Fruit fly (Drosophila melanogaster) whole organism, embryonic: ENCODE data around the gene CG2691.

Experiments used
- BEAF-32 ChIP-seq: fragments of 200-800 bp; sonication (Bioruptor generic); optimal IDR thresholded peaks from 3 replicates; lab custom pipeline; 2017; ENCODE audit warnings: missing biosample characterization, missing genetic modification characterization, mild to moderate bottlenecking, moderate library complexity, missing genetic modification reagents
- Bdp1 ChIP-seq: fragments of 200-800 bp; sonication (Bioruptor generic); optimal IDR thresholded peaks from 3 replicates; lab custom pipeline; 2016; ENCODE audit warnings: missing biosample characterization, missing genetic modification characterization
- Bteb2 ChIP-seq: fragments of 200-800 bp; sonication (Bioruptor generic); optimal IDR thresholded peaks from 2 replicates; lab custom pipeline; 2016; ENCODE audit warnings: missing biosample characterization, missing genetic modification characterization
- CG12071 ChIP-seq: fragments of 200-800 bp; sonication (Bioruptor generic); optimal IDR thresholded peaks from 3 replicates; lab custom pipeline; 2018; ENCODE audit warnings: missing biosample characterization, mild to moderate bottlenecking, missing genetic modification characterization
- CG12236 ChIP-seq: fragments of 200-800 bp; sonication (Bioruptor generic); optimal IDR thresholded peaks from 2 replicates; lab custom pipeline; 2016; ENCODE audit warnings: missing biosample characterization, missing genetic modification characterization
- CG15073 ChIP-seq: fragments of 200-800 bp; sonication (Bioruptor generic); optimal IDR thresholded peaks from 2 replicates; lab custom pipeline; 2016; ENCODE audit warnings: missing biosample characterization, missing genetic modification characterization
- CG43689 ChIP-seq: fragments of 200-800 bp; sonication (Bioruptor generic); IDR thresholded peaks from 2 replicates; pipeline ENCODE4 v1.3.6; 2022; ENCODE audit warnings: missing biosample characterization, missing genetic modification characterization
- CG4617 ChIP-seq: fragments of 200-800 bp; sonication (Bioruptor generic); optimal IDR thresholded peaks from 3 replicates; lab custom pipeline; 2016; ENCODE audit warnings: missing biosample characterization, missing genetic modification characterization, borderline replicate concordance
- CG5953 ChIP-seq: fragments of 200-800 bp; sonication (Bioruptor generic); IDR thresholded peaks from 2 replicates; pipeline ENCODE4 v1.3.6; 2022; ENCODE audit warnings: missing biosample characterization, missing genetic modification characterization
- CG6272 ChIP-seq: fragments of 200-800 bp; sonication (Bioruptor generic); IDR thresholded peaks from 2 replicates; pipeline ENCODE4 v1.3.6; 2022; ENCODE audit warnings: missing biosample characterization, missing genetic modification characterization
- CG8290 ChIP-seq, 3 experiments: fragments of 200-800 bp; sonication (Bioruptor generic); optimal IDR thresholded peaks; 2 replicates each; lab custom pipeline; 2016 to 2019; ENCODE audit warnings: missing biosample characterization in 3 of 3, missing genetic modification characterization in 3 of 3, mild to moderate bottlenecking in 2 of 3, moderate library complexity in 1 of 3
- CG8924 ChIP-seq: fragments of 200-800 bp; optimal IDR thresholded peaks from 3 replicates; lab custom pipeline; 2019; ENCODE audit warnings: missing biosample characterization, mild to moderate bottlenecking, missing genetic modification characterization, moderate library complexity
- CG9932 ChIP-seq: fragments of 200-800 bp; sonication (Bioruptor generic); IDR thresholded peaks from 2 replicates; pipeline ENCODE4 v1.3.6; 2022; ENCODE audit warnings: missing biosample characterization, missing genetic modification characterization
- CkIIα-i1 ChIP-seq: fragments of 200-800 bp; sonication (Bioruptor generic); IDR thresholded peaks from 2 replicates; pipeline ENCODE4 v1.3.6; 2022; ENCODE audit warnings: missing biosample characterization, missing genetic modification characterization
- Dll ChIP-seq: fragments of 200-800 bp; sonication (Bioruptor generic); IDR thresholded peaks from 4 replicates; pipeline ENCODE4 v1.3.6; 2022; ENCODE audit warnings: missing biosample characterization, missing genetic modification characterization; ENCODE audit not compliant: partially characterized antibody
- E2f2 ChIP-seq: fragments of 200-800 bp; sonication (Bioruptor generic); IDR thresholded peaks from 2 replicates; pipeline ENCODE4 v1.3.6; 2022; ENCODE audit warnings: missing biosample characterization, missing genetic modification characterization
- Gsc ChIP-seq: fragments of 200-800 bp; sonication (Bioruptor generic); IDR thresholded peaks from 2 replicates; pipeline ENCODE4 v1.3.6; 2022; ENCODE audit warnings: missing biosample characterization, missing genetic modification characterization
- Gug ChIP-seq: fragments of 200-800 bp; sonication (Bioruptor generic); IDR thresholded peaks from 4 replicates; pipeline ENCODE4 v1.3.6; 2022; ENCODE audit warnings: missing biosample characterization, missing genetic modification characterization
- Hr3 ChIP-seq: fragments of 200-800 bp; sonication (Bioruptor generic); optimal IDR thresholded peaks from 3 replicates; lab custom pipeline; 2016; ENCODE audit warnings: missing biosample characterization, missing genetic modification characterization
- Hr78 ChIP-seq, 2 experiments: fragments of 200-800 bp in 1 of 2; fragments of >200 bp in 1 of 2; sonication (Bioruptor generic) in 1 of 2; optimal IDR thresholded peaks; 2 replicates each; lab custom pipeline; 2017 to 2019; ENCODE audit warnings: missing biosample characterization in 2 of 2, missing genetic modification characterization in 2 of 2, mild to moderate bottlenecking in 1 of 2, moderate library complexity in 1 of 2
- MESR4 ChIP-seq: fragments of 200-800 bp; sonication (Bioruptor generic); optimal IDR thresholded peaks from 2 replicates; lab custom pipeline; 2018; ENCODE audit warnings: missing biosample characterization, mild to moderate bottlenecking, missing genetic modification characterization, moderate library complexity
- MTF-1 ChIP-seq: fragments of 200-800 bp; sonication (Bioruptor generic); optimal IDR thresholded peaks from 2 replicates; lab custom pipeline; 2018; ENCODE audit warnings: missing biosample characterization, mild to moderate bottlenecking, missing genetic modification characterization, borderline replicate concordance
- Mrtf ChIP-seq: fragments of 200-800 bp; sonication (Bioruptor generic); IDR thresholded peaks from 3 replicates; pipeline ENCODE4 v1.3.6; 2022; ENCODE audit warnings: missing biosample characterization, missing genetic modification characterization
- Oli ChIP-seq: fragments of 200-800 bp; sonication (Bioruptor generic); optimal IDR thresholded peaks from 2 replicates; lab custom pipeline; 2018; ENCODE audit warnings: missing biosample characterization, mild to moderate bottlenecking, missing genetic modification characterization, moderate library complexity
- Spps ChIP-seq: fragments of 200-800 bp; sonication (Bioruptor generic); optimal IDR thresholded peaks from 2 replicates; lab custom pipeline; 2018; ENCODE audit warnings: missing biosample characterization, mild to moderate bottlenecking, missing genetic modification characterization
- Xbp1 ChIP-seq: fragments of 200-800 bp; sonication (Bioruptor generic); optimal IDR thresholded peaks from 3 replicates; lab custom pipeline; 2016; ENCODE audit warnings: missing biosample characterization, mild to moderate bottlenecking, missing genetic modification characterization
- br ChIP-seq: fragments of >200 bp; optimal IDR thresholded peaks from 2 replicates; lab custom pipeline; 2017
- cas ChIP-seq: fragments of 200-800 bp; sonication (Bioruptor generic); IDR thresholded peaks from 2 replicates; pipeline ENCODE4 v1.3.6; 2022; ENCODE audit warnings: missing biosample characterization, missing genetic modification characterization
- crp ChIP-seq, 2 experiments: fragments of 200-800 bp; sonication (Bioruptor generic); optimal IDR thresholded peaks; 2 replicates in 1 of 2; 3 replicates in 1 of 2; lab custom pipeline; 2017; ENCODE audit warnings: missing biosample characterization in 2 of 2, missing genetic modification characterization in 2 of 2, mild to moderate bottlenecking in 1 of 2, moderate library complexity in 1 of 2
- disco-r ChIP-seq: fragments of 200-800 bp; sonication (Bioruptor generic); optimal IDR thresholded peaks from 2 replicates; lab custom pipeline; 2016; ENCODE audit warnings: missing biosample characterization, missing genetic modification characterization
- dmrt99B ChIP-seq: fragments of 200-800 bp; sonication (Bioruptor generic); optimal IDR thresholded peaks from 2 replicates; lab custom pipeline; 2018; ENCODE audit warnings: missing biosample characterization, mild to moderate bottlenecking, missing genetic modification characterization, moderate library complexity
- emc ChIP-seq: fragments of 200-800 bp; sonication (Bioruptor generic); optimal IDR thresholded peaks from 2 replicates; lab custom pipeline; 2016; ENCODE audit warnings: missing biosample characterization, missing genetic modification characterization
- en ChIP-seq: fragments of 200-800 bp; sonication (Bioruptor generic); optimal IDR thresholded peaks from 2 replicates; lab custom pipeline; 2016; ENCODE audit warnings: missing biosample characterization, missing genetic modification characterization
- esg ChIP-seq: fragments of 200-800 bp; sonication (Bioruptor generic); conservative IDR thresholded peaks from 2 replicates; pipeline ENCODE4 v1.3.6; 2022; ENCODE audit warnings: missing biosample characterization, missing genetic modification characterization
- fd3F ChIP-seq: fragments of 200-800 bp; sonication (Bioruptor generic); optimal IDR thresholded peaks from 2 replicates; lab custom pipeline; 2018; ENCODE audit warnings: missing biosample characterization, mild to moderate bottlenecking, missing genetic modification characterization, moderate library complexity
- fd64A ChIP-seq: fragments of 200-800 bp; sonication (Bioruptor generic); optimal IDR thresholded peaks from 3 replicates; lab custom pipeline; 2018; ENCODE audit warnings: missing biosample characterization, mild to moderate bottlenecking, missing genetic modification characterization
- fru ChIP-seq: fragments of >200 bp; optimal IDR thresholded peaks from 2 replicates; lab custom pipeline; 2017
- ham ChIP-seq: fragments of 200-800 bp; sonication (Bioruptor generic); IDR thresholded peaks from 2 replicates; pipeline ENCODE4 v1.3.6; 2022; ENCODE audit warnings: missing biosample characterization, missing genetic modification characterization
- hth ChIP-seq: fragments of >200 bp; optimal IDR thresholded peaks from 2 replicates; lab custom pipeline; 2017; ENCODE audit warnings: inconsistent platforms
- jing ChIP-seq: fragments of 200-800 bp; sonication (Bioruptor generic); optimal IDR thresholded peaks from 2 replicates; lab custom pipeline; 2018; ENCODE audit warnings: missing biosample characterization, mild to moderate bottlenecking, missing genetic modification characterization
- nau ChIP-seq: fragments of 200-800 bp; sonication (Bioruptor generic); optimal IDR thresholded peaks from 3 replicates; lab custom pipeline; 2017; ENCODE audit warnings: missing biosample characterization, mild to moderate bottlenecking, missing genetic modification characterization, missing genetic modification reagents
- nerfin-2 ChIP-seq: fragments of 200-800 bp; sonication (Bioruptor generic); IDR thresholded peaks from 2 replicates; pipeline ENCODE4 v1.3.6; 2022; ENCODE audit warnings: missing biosample characterization, missing genetic modification characterization; ENCODE audit not compliant: partially characterized antibody
- odd ChIP-seq: fragments of 200-800 bp; sonication (Bioruptor generic); optimal IDR thresholded peaks from 2 replicates; lab custom pipeline; 2017; ENCODE audit warnings: missing biosample characterization, mild to moderate bottlenecking, missing genetic modification characterization
- p53 ChIP-seq: fragments of 200-800 bp; sonication (Bioruptor generic); optimal IDR thresholded peaks from 2 replicates; lab custom pipeline; 2016; ENCODE audit warnings: missing biosample characterization, missing genetic modification characterization
- peb ChIP-seq: fragments of 200-800 bp; sonication (Bioruptor generic); IDR thresholded peaks from 2 replicates; pipeline ENCODE4 v1.3.6; 2022; ENCODE audit warnings: missing biosample characterization, missing genetic modification characterization
- ro ChIP-seq: fragments of 200-800 bp; sonication (Bioruptor generic); IDR thresholded peaks from 2 replicates; pipeline ENCODE4 v1.3.6; 2022; ENCODE audit warnings: missing biosample characterization, missing genetic modification characterization
- sr ChIP-seq: fragments of 200-800 bp; sonication (Bioruptor generic); IDR thresholded peaks from 3 replicates; pipeline ENCODE4 v1.3.6; 2022; ENCODE audit warnings: missing biosample characterization, missing genetic modification characterization
- toy ChIP-seq: fragments of 200-800 bp; sonication (Bioruptor generic); IDR thresholded peaks from 2 replicates; pipeline ENCODE4 v1.3.6; 2022; ENCODE audit warnings: missing biosample characterization, missing genetic modification characterization
- tx ChIP-seq: fragments of 200-800 bp; sonication (Bioruptor generic); optimal IDR thresholded peaks from 2 replicates; lab custom pipeline; 2016; ENCODE audit warnings: missing biosample characterization, missing genetic modification characterization
- wor ChIP-seq: fragments of 200-800 bp; sonication (Bioruptor generic); IDR thresholded peaks from 2 replicates; pipeline ENCODE4 v1.3.6; 2022; ENCODE audit warnings: missing biosample characterization, missing genetic modification characterization

Gene CG2691

dm6 chrX:13639998-13640691, 15.9 kb upstream of the CG2691 start (continued):
- peak; percentile 98 for TF ChIP-seq CG8290 (GFP tag; optimal IDR thresholded peaks at IDR 0.05; lab: Kevin White, UChicago)
- peak; percentile 91 to 99 for TF ChIP-seq CG8290 (tag; optimal IDR thresholded peaks at IDR 0.05; lab: Kevin White, UChicago)
- TF ChIP-seq Bteb2 (GFP tag; lab: Kevin White, UChicago), result peak; percentile 98
- TF ChIP-seq nau (GFP tag; lab: Kevin White, UChicago), result peak; percentile 99
- TF ChIP-seq hth (lab: Kevin White, UChicago), result no peak
- TF ChIP-seq en (GFP tag; lab: Kevin White, UChicago), result peak; percentile 98
- TF ChIP-seq sr, result peak; percentile 95
- peak; percentile 99 for TF ChIP-seq CG8924 (tag; lab: Kevin White, UChicago)
- peak; percentile 5 for TF ChIP-seq BEAF-32 (GFP tag; lab: Kevin White, UChicago)
- peak; percentile 98 for TF ChIP-seq fd3F (GFP tag; lab: Kevin White, UChicago)
- peak; percentile 99 for TF ChIP-seq CG5953 (GFP tag; lab: Robert Waterston, UW)
- TF ChIP-seq Hr3 (GFP tag; lab: Kevin White, UChicago), result peak; percentile 97
- TF ChIP-seq wor (GFP tag; lab: Robert Waterston, UW), result peak; percentile 98
- no peak for TF ChIP-seq fru (lab: Kevin White, UChicago)
- peak; percentile 98 for TF ChIP-seq esg (GFP tag; lab: Robert Waterston, UW)
- TF ChIP-seq Mrtf (GFP tag; lab: Robert Waterston, UW), result peak; percentile 99
- TF ChIP-seq tx (GFP tag; lab: Kevin White, UChicago), result peak; percentile 98
- peak; percentile 96 for TF ChIP-seq p53
- peak; percentile 98 for TF ChIP-seq Gug (GFP tag; lab: Robert Waterston, UW)
- TF ChIP-seq Oli, result peak; percentile 99
- peak; percentile 96 for TF ChIP-seq toy (GFP tag; lab: Robert Waterston, UW)
- TF ChIP-seq br (lab: Kevin White, UChicago), result no peak
- TF ChIP-seq ro, result peak; percentile 96
- TF ChIP-seq emc, result peak; percentile 96
- TF ChIP-seq crp (GFP tag; optimal IDR thresholded peaks at IDR 0.05; lab: Kevin White, UChicago), result peak in 1 of 2 experiments; percentile 72
- peak in 1 of 2 experiments; percentile 91 for TF ChIP-seq Hr78 (GFP tag; optimal IDR thresholded peaks at IDR 0.05; lab: Kevin White, UChicago)
- peak; percentile 98 for TF ChIP-seq fd64A (GFP tag; lab: Kevin White, UChicago)
- peak; percentile 98 for TF ChIP-seq CG43689 (GFP tag; lab: Robert Waterston, UW)
- peak; percentile 99 for TF ChIP-seq CG12071 (GFP tag; lab: Kevin White, UChicago)
- peak; percentile 99 for TF ChIP-seq Xbp1 (GFP tag; lab: Kevin White, UChicago)
- peak; percentile 99 for TF ChIP-seq odd (GFP tag; lab: Kevin White, UChicago)
- peak; percentile 97 for TF ChIP-seq cas (GFP tag; lab: Robert Waterston, UW)
- TF ChIP-seq Spps (tag; lab: Kevin White, UChicago), result peak; percentile 97
- peak; percentile 82 for TF ChIP-seq nerfin-2 (GFP tag; lab: Robert Waterston, UW)
- peak; percentile 98 for TF ChIP-seq CG6272
- peak; percentile 74 for TF ChIP-seq MESR4
- TF ChIP-seq E2f2 (GFP tag; lab: Robert Waterston, UW), result peak; percentile 88
- peak; percentile 95 for TF ChIP-seq ham (GFP tag; lab: Robert Waterston, UW)
- TF ChIP-seq peb (GFP tag; lab: Robert Waterston, UW), result peak; percentile 98
- peak; percentile 99 for TF ChIP-seq CG9932 (GFP tag; lab: Robert Waterston, UW)
- peak; percentile 87 for TF ChIP-seq CG15073 (GFP tag; lab: Kevin White, UChicago)
- TF ChIP-seq dmrt99B (tag; lab: Kevin White, UChicago), result peak; percentile 100
- TF ChIP-seq CG12236 (GFP tag; lab: Kevin White, UChicago), result peak; percentile 99
- peak; percentile 59; the same call in 3 of the 4 replicates for TF ChIP-seq Dll
- peak; percentile 93 for TF ChIP-seq Bdp1 (GFP tag; lab: Kevin White, UChicago)
- peak; percentile 96 for TF ChIP-seq CkIIα-i1
- TF ChIP-seq Gsc, result peak; percentile 95
- TF ChIP-seq disco-r (GFP tag; lab: Kevin White, UChicago), result peak; percentile 98
- peak; percentile 99 for TF ChIP-seq jing
- TF ChIP-seq CG4617 (GFP tag; lab: Kevin White, UChicago), result peak; percentile 97
- peak; percentile 97 for TF ChIP-seq MTF-1
